Worm (Caenorhabditis elegans): ENCODE data around the gene C29H12.2.

The C29H12.2 gene

DNA sequence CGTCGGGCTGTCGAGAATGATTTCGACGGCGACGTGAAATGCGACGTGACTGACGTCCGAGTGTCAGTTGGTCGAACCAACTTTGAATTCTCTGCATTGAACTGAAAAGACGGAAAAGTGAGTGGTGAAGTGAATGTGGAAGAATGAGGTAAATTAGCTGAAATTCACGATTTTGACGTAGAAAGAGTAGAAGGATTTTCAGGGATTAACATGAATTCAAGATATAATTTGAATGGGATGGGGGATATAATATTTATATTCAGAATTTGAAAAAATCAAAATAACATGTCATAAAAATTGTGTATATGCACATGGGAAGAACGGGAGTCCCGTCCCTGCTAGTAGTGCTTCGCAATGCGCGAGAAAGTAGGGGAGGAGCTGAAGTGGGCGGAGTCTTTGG lies 5.4 kb upstream of the C29H12.2 start, which contains the start of gene C29H12.6:
C29H12.6 (minus strand) TSS at position 101 of the 400 bp plus-strand sequence.
- TF ChIP-seq ztf-4 (tag; optimal IDR thresholded peaks at IDR 0.05) (no peak), nhr-237 (tag; optimal IDR thresholded peaks at IDR 0.05) (no peak), ama-1 (optimal IDR thresholded peaks at IDR 0.05) (no peak), nhr-23 (tag; optimal IDR thresholded peaks at IDR 0.05) (no peak), sma-9 (GFP tag; optimal IDR thresholded peaks at IDR 0.05) (no peak), sma-9 (tag; optimal IDR thresholded peaks at IDR 0.05) (no peak), crh-2 (tag; optimal IDR thresholded peaks at IDR 0.05) (no peak), nhr-6 (tag; optimal IDR thresholded peaks at IDR 0.05) (no peak), nhr-11 (tag; optimal IDR thresholded peaks at IDR 0.05) (no peak), gmeb-1 (tag; optimal IDR thresholded peaks at IDR 0.05) (no peak), elt-3 (tag; optimal IDR thresholded peaks at IDR 0.05) (no peak), blmp-1 (tag; optimal IDR thresholded peaks at IDR 0.05; ENCODE audit: insufficient read depth) (no peak), lin-39 (tag; optimal IDR thresholded peaks at IDR 0.05) (no peak), nhr-10 (tag; optimal IDR thresholded peaks at IDR 0.05) (no peak), C34F6.9 (tag; optimal IDR thresholded peaks at IDR 0.05) (no peak), mab-5 (tag; optimal IDR thresholded peaks at IDR 0.05) (no peak)

ce11 chrII:6120548-6120947 lies 3.1 kb upstream of the C29H12.2 start:
- no peak for TF ChIP-seq mdl-1 (tag; optimal IDR thresholded peaks at IDR 0.05)

DNA sequence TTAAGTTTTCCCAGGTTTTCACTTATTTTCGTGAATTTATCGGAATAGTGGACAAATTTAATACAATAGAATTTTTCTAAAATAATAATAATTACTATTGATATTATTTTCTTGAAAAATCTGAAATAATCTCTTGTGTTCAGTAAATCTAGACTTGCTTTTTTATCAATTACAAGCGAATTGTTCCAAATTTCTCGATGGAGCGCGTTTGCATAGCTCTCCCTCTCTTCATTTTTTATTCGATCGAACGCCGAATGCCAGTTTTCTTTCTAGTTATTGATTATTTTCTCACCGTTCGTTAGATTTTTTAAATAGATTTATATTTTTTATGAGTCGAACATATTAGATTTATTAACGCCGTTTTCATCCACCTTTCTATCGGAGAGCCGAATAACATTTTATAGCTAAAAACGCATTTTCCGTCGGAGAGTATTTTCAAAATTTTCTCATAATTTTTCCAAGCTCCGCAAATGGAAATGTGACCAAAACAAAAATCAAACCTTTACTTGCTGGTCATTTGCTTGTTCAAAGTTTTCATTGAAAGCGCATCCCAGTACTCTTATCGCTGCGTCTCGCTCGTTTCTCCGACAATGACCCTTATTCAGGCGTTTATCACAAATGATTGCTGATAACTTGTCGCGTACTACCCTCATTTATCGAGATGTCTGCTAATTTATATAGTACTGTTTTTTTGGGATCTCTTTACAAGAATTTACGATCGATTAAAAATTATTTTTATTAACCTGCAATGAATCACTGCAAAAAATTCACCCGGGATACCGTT lies 776 bp upstream of the C29H12.2 start:
- TF ChIP-seq ZK546.5 (tag; optimal IDR thresholded peaks at IDR 0.05) (no peak), nhr-77 (tag; optimal IDR thresholded peaks at IDR 0.05) (no peak), fos-1 (tag; optimal IDR thresholded peaks at IDR 0.05) (peak; percentile 78), unc-55 (GFP tag; optimal IDR thresholded peaks at IDR 0.05) (peak; percentile 54), unc-39 (tag; optimal IDR thresholded peaks at IDR 0.05) (no peak), ceh-16 (tag; optimal IDR thresholded peaks at IDR 0.05) (no peak), gmeb-1 (tag; optimal IDR thresholded peaks at IDR 0.05) (no peak), lsy-2 (tag; optimal IDR thresholded peaks at IDR 0.05) (peak in 1 of 2 experiments; percentile 18), nhr-6 (tag; optimal IDR thresholded peaks at IDR 0.05) (no peak), ceh-82 (tag; optimal IDR thresholded peaks at IDR 0.05) (no peak), C34F6.9 (tag; optimal IDR thresholded peaks at IDR 0.05) (peak; percentile 60), Y55F3AM.14 (GFP tag; optimal IDR thresholded peaks at IDR 0.05) (no peak), R02D3.7 (tag; optimal IDR thresholded peaks at IDR 0.05) (no peak), nhr-12 (tag; optimal IDR thresholded peaks at IDR 0.05) (no peak), nhr-129 (tag; optimal IDR thresholded peaks at IDR 0.05) (no peak)

DNA sequence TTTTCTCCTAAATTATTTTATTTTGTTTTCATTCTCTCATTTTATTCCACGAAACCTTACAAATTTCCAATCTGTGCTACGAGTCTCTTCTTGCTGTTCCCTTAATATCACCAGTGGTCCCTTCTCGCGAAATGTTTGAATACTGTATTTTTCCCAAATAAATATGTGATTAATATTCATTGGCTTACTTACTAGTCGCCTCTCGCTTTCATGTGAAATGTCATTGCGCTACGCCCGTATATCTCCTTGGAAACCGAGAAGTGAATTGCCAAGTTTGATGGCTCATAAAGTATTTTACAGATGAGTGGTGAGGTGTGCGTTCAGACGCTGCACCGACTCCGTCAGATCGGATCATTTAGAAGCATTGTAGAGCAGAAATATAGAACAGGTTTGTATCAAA lies 1.6 kb downstream of the C29H12.2 start, which contains the start of gene rars-2:
rars-2 (plus strand) TSS at position 301 of the 400 bp plus-strand sequence.
- no peak for TF ChIP-seq sma-3 (GFP tag; optimal IDR thresholded peaks at IDR 0.05)
- no peak for TF ChIP-seq nhr-77 (tag; optimal IDR thresholded peaks at IDR 0.05)
- TF ChIP-seq unc-39 (tag; optimal IDR thresholded peaks at IDR 0.05): no peak
- TF ChIP-seq sem-4 (tag; optimal IDR thresholded peaks at IDR 0.05): no peak
- TF ChIP-seq alr-1 (tag; optimal IDR thresholded peaks at IDR 0.05): no peak
- TF ChIP-seq lsy-2 (tag; optimal IDR thresholded peaks at IDR 0.05): no peak
- TF ChIP-seq elt-1 (tag; optimal IDR thresholded peaks at IDR 0.05): no peak
- TF ChIP-seq ztf-11 (tag; optimal IDR thresholded peaks at IDR 0.05): no peak
- no peak for TF ChIP-seq nhr-6 (tag; optimal IDR thresholded peaks at IDR 0.05)
- no peak for TF ChIP-seq mbf-1 (tag; optimal IDR thresholded peaks at IDR 0.05)

ce11 chrII:6132595-6132994 lies 9.0 kb downstream of the C29H12.2 start, which contains the start of gene abts-3:
Gene abts-3, plus strand, starts transcription at chrII:6132895.
- TF ChIP-seq nhr-10 (tag; optimal IDR thresholded peaks at IDR 0.05): no peak
- TF ChIP-seq C34F6.9 (tag; optimal IDR thresholded peaks at IDR 0.05): no peak
- no peak for TF ChIP-seq F13H6.1 (tag; optimal IDR thresholded peaks at IDR 0.05)
- no peak for TF ChIP-seq mbf-1 (tag; optimal IDR thresholded peaks at IDR 0.05)
- TF ChIP-seq nhr-23 (tag; optimal IDR thresholded peaks at IDR 0.05): no peak

All from whole organism, L2 larva.